Worm (Caenorhabditis elegans) whole organism, young adult: Measurements from ENCODE around the gene skr-5.

Experiments used
- F57C9.4 ChIP-seq: sonication (generic microtip); optimal IDR thresholded peaks from 2 replicates; lab custom pipeline; 2017; ENCODE audit warnings: mild to moderate bottlenecking, missing genetic modification characterization, missing compliant biosample characterization
- nfya-1 ChIP-seq: sonication (generic microtip); optimal IDR thresholded peaks from 2 replicates; lab custom pipeline; 2017; ENCODE audit warnings: antibody characterized with exemption, missing compliant biosample characterization, missing genetic modification characterization, borderline replicate concordance; ENCODE audit not compliant: insufficient read depth

ce11 chrV:17301375-17301774 is 46.3 kb upstream of the skr-5 start, which contains the start of gene K10G4.5:
- no peak for TF ChIP-seq F57C9.4 (tag; lab: Kevin White, UChicago)
- TF ChIP-seq nfya-1 (tag; lab: Kevin White, UChicago) = no peak
